Worm (Caenorhabditis elegans) whole organism, L2 larva: ENCODE data around the gene fbxa-136.

Source experiments
- F13H6.1 ChIP-seq: sonication (generic microtip); optimal IDR thresholded peaks from 2 replicates; lab custom pipeline; 2016; ENCODE audit warnings: missing genetic modification characterization, missing compliant biosample characterization
- Y55F3AM.14 ChIP-seq: fragments of 200-800 bp; sonication (Bioruptor generic); optimal IDR thresholded peaks from 2 replicates; lab custom pipeline; 2018; ENCODE audit warnings: mild to moderate bottlenecking, missing genetic modification characterization, missing compliant biosample characterization
- ZK546.5 ChIP-seq: sonication (generic microtip); optimal IDR thresholded peaks from 2 replicates; lab custom pipeline; 2017; ENCODE audit warnings: missing biosample characterization, missing genetic modification characterization
- alr-1 ChIP-seq: fragments of 150-350 bp; optimal IDR thresholded peaks from 2 replicates; lab custom pipeline; 2014; ENCODE audit warnings: missing biosample characterization, missing genetic modification characterization
- ama-1 ChIP-seq: fragments of 150-350 bp; optimal IDR thresholded peaks from 2 replicates; lab custom pipeline; 2018; ENCODE audit warnings: inconsistent platforms
- blmp-1 ChIP-seq: sonication (generic microtip); optimal IDR thresholded peaks from 2 replicates; lab custom pipeline; 2017; ENCODE audit warnings: missing genetic modification characterization, mild to moderate bottlenecking, missing compliant biosample characterization, antibody characterized with exemption, moderate library complexity; ENCODE audit not compliant: insufficient read depth
- ceh-82 ChIP-seq: fragments of 150-350 bp; optimal IDR thresholded peaks from 2 replicates; lab custom pipeline; 2014; ENCODE audit warnings: missing biosample characterization, missing genetic modification characterization
- crh-2 ChIP-seq: sonication (generic microtip); optimal IDR thresholded peaks from 2 replicates; lab custom pipeline; 2017; ENCODE audit warnings: missing biosample characterization, missing genetic modification characterization
- dmd-4 ChIP-seq: sonication (generic microtip); optimal IDR thresholded peaks from 2 replicates; lab custom pipeline; 2017; ENCODE audit warnings: missing biosample characterization, missing genetic modification characterization
- egl-27 ChIP-seq: sonication (generic microtip); optimal IDR thresholded peaks from 3 replicates; lab custom pipeline; 2017; ENCODE audit warnings: missing biosample characterization, missing genetic modification reagents, missing genetic modification characterization
- elt-3 ChIP-seq: sonication (generic microtip); optimal IDR thresholded peaks from 2 replicates; lab custom pipeline; 2017; ENCODE audit warnings: missing biosample characterization, missing genetic modification characterization
- fos-1 ChIP-seq: fragments of 150-350 bp; optimal IDR thresholded peaks from 2 replicates; lab custom pipeline; 2014; ENCODE audit warnings: missing biosample characterization, missing genetic modification characterization
- gmeb-1 ChIP-seq: fragments of 150-350 bp; optimal IDR thresholded peaks from 2 replicates; lab custom pipeline; 2014; ENCODE audit warnings: missing biosample characterization, missing genetic modification characterization
- lin-11 ChIP-seq: fragments of 150-350 bp; sonication (generic microtip); optimal IDR thresholded peaks from 2 replicates; lab custom pipeline; 2014; ENCODE audit warnings: missing biosample characterization, missing genetic modification characterization, inconsistent platforms, mixed read lengths
- lin-39 ChIP-seq: fragments of 150-350 bp; optimal IDR thresholded peaks from 2 replicates; lab custom pipeline; 2014; ENCODE audit warnings: missing biosample characterization, missing genetic modification reagents, missing genetic modification characterization
- lsy-2 ChIP-seq, 2 experiments: fragments of 150-350 bp in 1 of 2; sonication (generic microtip) in 1 of 2; optimal IDR thresholded peaks; 2 replicates each; lab custom pipeline; 2014 to 2017; ENCODE audit warnings: missing biosample characterization in 2 of 2, missing genetic modification characterization in 2 of 2
- mab-5 ChIP-seq: fragments of 150-350 bp; optimal IDR thresholded peaks from 2 replicates; lab custom pipeline; 2014; ENCODE audit warnings: missing biosample characterization, missing genetic modification characterization
- mbf-1 ChIP-seq: sonication (generic microtip); optimal IDR thresholded peaks from 2 replicates; lab custom pipeline; 2017; ENCODE audit warnings: missing biosample characterization, missing genetic modification characterization
- mdl-1 ChIP-seq, 2 experiments: fragments of 150-350 bp in 1 of 2; sonication (generic microtip) in 1 of 2; optimal IDR thresholded peaks; 2 replicates each; lab custom pipeline; 2017; ENCODE audit warnings: missing biosample characterization in 2 of 2, missing genetic modification characterization in 2 of 2
- nhr-10 ChIP-seq: sonication (generic microtip); optimal IDR thresholded peaks from 2 replicates; lab custom pipeline; 2017; ENCODE audit warnings: missing biosample characterization, missing genetic modification characterization
- nhr-11 ChIP-seq: fragments of 150-350 bp; optimal IDR thresholded peaks from 2 replicates; lab custom pipeline; 2014; ENCODE audit warnings: missing biosample characterization, missing genetic modification characterization
- nhr-129 ChIP-seq: fragments of 150-350 bp; optimal IDR thresholded peaks from 2 replicates; lab custom pipeline; 2014; ENCODE audit warnings: missing biosample characterization, missing genetic modification characterization
- nhr-21 ChIP-seq: fragments of 150-350 bp; optimal IDR thresholded peaks from 2 replicates; lab custom pipeline; 2014; ENCODE audit warnings: missing biosample characterization, missing genetic modification characterization
- nhr-23 ChIP-seq: fragments of 150-350 bp; optimal IDR thresholded peaks from 2 replicates; lab custom pipeline; 2014; ENCODE audit warnings: missing biosample characterization, missing genetic modification reagents, missing genetic modification characterization
- nhr-237 ChIP-seq: fragments of 150-350 bp; optimal IDR thresholded peaks from 2 replicates; lab custom pipeline; 2014; ENCODE audit warnings: missing biosample characterization, missing genetic modification characterization
- nhr-25 ChIP-seq: fragments of 150-350 bp; sonication (generic microtip); optimal IDR thresholded peaks from 3 replicates; lab custom pipeline; 2014; ENCODE audit warnings: missing biosample characterization, missing genetic modification characterization
- nhr-6 ChIP-seq: fragments of 150-350 bp; optimal IDR thresholded peaks from 2 replicates; lab custom pipeline; 2014; ENCODE audit warnings: missing biosample characterization, missing genetic modification characterization
- nhr-77 ChIP-seq: fragments of 150-350 bp; optimal IDR thresholded peaks from 2 replicates; lab custom pipeline; 2014; ENCODE audit warnings: missing biosample characterization, missing genetic modification characterization
- peb-1 ChIP-seq: fragments of 150-350 bp; optimal IDR thresholded peaks from 2 replicates; lab custom pipeline; 2014; ENCODE audit warnings: missing biosample characterization, missing genetic modification characterization
- unc-39 ChIP-seq: fragments of 150-350 bp; optimal IDR thresholded peaks from 2 replicates; lab custom pipeline; 2014; ENCODE audit warnings: missing biosample characterization, missing genetic modification characterization
- unc-55 ChIP-seq: fragments of 150-350 bp; sonication (generic microtip); optimal IDR thresholded peaks from 3 replicates; lab custom pipeline; 2014; ENCODE audit warnings: missing biosample characterization, missing genetic modification reagents, missing genetic modification characterization
- unc-62 ChIP-seq: fragments of 150-350 bp; optimal IDR thresholded peaks from 2 replicates; lab custom pipeline; 2014; ENCODE audit warnings: missing biosample characterization, missing genetic modification reagents, missing genetic modification characterization
- zag-1 ChIP-seq: fragments of 150-350 bp; optimal IDR thresholded peaks from 2 replicates; lab custom pipeline; 2014; ENCODE audit warnings: missing biosample characterization, missing genetic modification characterization

The fbxa-136 gene

ce11 chrV:17538279-17538896 lies 17.6 kb downstream of the fbxa-136 start, which contains the start of gene C18D4.6:
Gene C18D4.6 (minus strand): TSS chrV:17538375.
- TF ChIP-seq nhr-129 (tag; lab: Kevin White, UChicago) = peak; percentile 12
- TF ChIP-seq ceh-82 (tag; lab: Kevin White, UChicago) = no peak
- no peak for TF ChIP-seq egl-27 (tag; lab: Kevin White, UChicago)
- TF ChIP-seq F13H6.1 = no peak
- TF ChIP-seq unc-55 (GFP tag; lab: Kevin White, UChicago) = peak; percentile 62
- peak; percentile 43 for TF ChIP-seq gmeb-1 (tag; lab: Kevin White, UChicago)

- TF ChIP-seq ZK546.5 (tag; lab: Kevin White, UChicago) = no peak
- TF ChIP-seq mdl-1 (tag; optimal IDR thresholded peaks at IDR 0.05; lab: Kevin White, UChicago) = no peak
- TF ChIP-seq peb-1 (tag; lab: Kevin White, UChicago) = no peak
- no peak for TF ChIP-seq nhr-11 (tag; lab: Kevin White, UChicago)
- no peak for TF ChIP-seq lsy-2 (tag; optimal IDR thresholded peaks at IDR 0.05; lab: Kevin White, UChicago)
- TF ChIP-seq lin-11 = no peak
- TF ChIP-seq mab-5 = no peak
- no peak for TF ChIP-seq ama-1
- TF ChIP-seq F13H6.1 = no peak
- TF ChIP-seq unc-39 (tag; lab: Kevin White, UChicago) = no peak
- TF ChIP-seq alr-1 (tag; lab: Kevin White, UChicago) = no peak
- TF ChIP-seq egl-27 (tag; lab: Kevin White, UChicago) = no peak
- TF ChIP-seq mbf-1 (tag; lab: Kevin White, UChicago) = no peak
- TF ChIP-seq nhr-25 (tag; lab: Kevin White, UChicago) = no peak
- TF ChIP-seq crh-2 (tag; lab: Kevin White, UChicago) = no peak
- TF ChIP-seq elt-3 = no peak
- TF ChIP-seq unc-62 (GFP tag; lab: Kevin White, UChicago) = no peak
- no peak for TF ChIP-seq nhr-237
- no peak for TF ChIP-seq zag-1 (tag; lab: Kevin White, UChicago)
- TF ChIP-seq blmp-1 = no peak
These were observed 18.5 kb downstream of the fbxa-136 start for ce11 chrV:17539289-17539688.

ce11 chrV:17540295-17540694 lies 19.5 kb downstream of the fbxa-136 start, which contains the start of gene srz-25:
Gene srz-25 (plus strand): TSS chrV:17540595.
- no peak for TF ChIP-seq peb-1 (tag; lab: Kevin White, UChicago)
- no peak for TF ChIP-seq nhr-6 (tag; lab: Kevin White, UChicago)
- TF ChIP-seq unc-62 (GFP tag; lab: Kevin White, UChicago) = no peak

- TF ChIP-seq nhr-129 (tag; lab: Kevin White, UChicago) = no peak
These were observed 21.5 kb downstream of the fbxa-136 start for ce11 chrV:17542304-17542703.

ce11 chrV:17546931-17547330 lies 26.1 kb downstream of the fbxa-136 start:
- no peak for TF ChIP-seq dmd-4 (tag; lab: Kevin White, UChicago)
- no peak for TF ChIP-seq nhr-77 (tag; lab: Kevin White, UChicago)
- no peak for TF ChIP-seq Y55F3AM.14 (GFP tag; lab: Kevin White, UChicago)
- TF ChIP-seq ceh-82 (tag; lab: Kevin White, UChicago) = no peak
- peak; percentile 1 for TF ChIP-seq fos-1 (tag; lab: Kevin White, UChicago)
- TF ChIP-seq unc-39 (tag; lab: Kevin White, UChicago) = no peak
- no peak for TF ChIP-seq nhr-237
- TF ChIP-seq, all 48 proteins: peak for 1

- TF ChIP-seq blmp-1 (no peak), nhr-10 (tag; lab: Kevin White, UChicago) (no peak)
These were observed 27.8 kb downstream of the fbxa-136 start for ce11 chrV:17548635-17549034.

ce11 chrV:17549362-17549761 lies 28.5 kb downstream of the fbxa-136 start, which contains the start of gene fbxa-176:
Gene fbxa-176 (plus strand): TSS chrV:17549675.
- TF ChIP-seq ZK546.5 (tag; lab: Kevin White, UChicago) (no peak), fos-1 (tag; lab: Kevin White, UChicago) (peak; percentile 41), lin-39 (tag; lab: Kevin White, UChicago) (no peak), nhr-6 (tag; lab: Kevin White, UChicago) (no peak), mbf-1 (tag; lab: Kevin White, UChicago) (no peak), nhr-23 (tag; lab: Kevin White, UChicago) (no peak), nhr-21 (tag; lab: Kevin White, UChicago) (no peak)
